Fruit fly (Drosophila melanogaster): Measurements from ENCODE around the gene mRpS22.
A peak's percentile ranks its signal among the peaks of the same experiment; 100 is the strongest.

mRpS22 gene

DNA sequence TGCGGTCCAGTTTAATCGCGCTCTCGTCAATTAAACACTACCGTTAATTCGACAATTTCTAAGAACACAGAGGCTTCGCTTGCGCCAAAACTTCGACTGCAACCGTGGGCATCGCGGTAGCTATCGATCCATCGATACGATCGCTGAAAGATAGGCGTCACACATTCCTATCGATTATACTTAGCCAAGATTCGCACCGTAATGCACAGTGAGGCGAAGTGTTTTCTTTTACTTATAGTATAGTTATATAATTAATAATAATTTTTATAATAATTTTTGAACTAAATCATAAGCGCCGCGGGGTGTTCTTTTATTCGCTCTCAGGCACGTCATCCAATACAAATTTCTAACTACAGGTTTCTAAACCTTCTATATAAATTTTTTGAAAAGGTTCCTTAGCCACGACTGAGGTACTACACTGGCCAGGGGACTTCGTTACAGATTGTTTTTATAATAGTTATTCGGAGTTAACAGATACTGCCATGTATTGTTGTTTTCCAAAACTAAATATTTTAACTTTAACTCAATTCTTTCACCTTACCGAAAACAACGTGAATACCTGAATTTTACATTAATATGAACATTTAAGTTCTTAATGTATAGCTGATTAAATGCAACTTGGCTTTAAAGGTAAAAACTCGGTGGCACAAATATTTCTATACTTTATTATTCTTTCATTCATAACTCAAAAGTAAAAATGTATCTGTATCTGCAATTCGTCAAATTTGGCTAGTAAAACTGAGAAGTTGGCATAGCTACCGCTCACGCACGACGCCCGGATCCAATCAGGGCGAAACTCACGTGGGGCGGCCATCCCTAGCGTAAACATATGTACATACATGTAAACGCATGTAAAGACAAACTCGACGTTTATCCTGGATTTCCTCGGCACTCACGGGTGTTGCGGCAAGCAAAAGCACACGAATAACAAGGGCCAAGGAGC is 21.3 kb downstream of the mRpS22 start, which contains the start of the genes NSD and BOD1 (continued):
- no peak for TF ChIP-seq ERR (GFP tag; optimal IDR thresholded peaks at IDR 0.05)
- TF ChIP-seq CG12219 (GFP tag; optimal IDR thresholded peaks at IDR 0.05) = no peak
- peak; percentile 96 for TF ChIP-seq hb (GFP tag; IDR thresholded peaks at IDR 0.05; ENCODE audit: partially characterized antibody)
- no peak for TF ChIP-seq D19A (tag; optimal IDR thresholded peaks at IDR 0.05)
- TF ChIP-seq MESR4 (GFP tag; optimal IDR thresholded peaks at IDR 0.05) = peak; percentile 72
- TF ChIP-seq Oaz (GFP tag; IDR thresholded peaks at IDR 0.05) = peak; percentile 17; the same call in 1 of the 2 replicates
- TF ChIP-seq wor (GFP tag; IDR thresholded peaks at IDR 0.05) = peak; percentile 27; the same call in 1 of the 2 replicates
- TF ChIP-seq Fer1 (GFP tag; optimal IDR thresholded peaks at IDR 0.05) = peak; percentile 1
- no peak for TF ChIP-seq D (optimal IDR thresholded peaks at IDR 0.05)
- no peak for TF ChIP-seq D (GFP tag; optimal IDR thresholded peaks at IDR 0.05)
- TF ChIP-seq TFAM (GFP tag; optimal IDR thresholded peaks at IDR 0.05) = no peak
- TF ChIP-seq CG14965 (GFP tag; optimal IDR thresholded peaks at IDR 0.05; ENCODE audit: borderline replicate concordance) = no peak
- TF ChIP-seq Drgx (GFP tag; IDR thresholded peaks at IDR 0.05) = peak; percentile 34; the same call in 1 of the 2 replicates
- TF ChIP-seq ase (GFP tag; IDR thresholded peaks at IDR 0.05) = peak; percentile 74
- peak; percentile 95 for TF ChIP-seq mld (GFP tag; IDR thresholded peaks at IDR 0.05; ENCODE audit: partially characterized antibody)
- TF ChIP-seq CG32767 (GFP tag; IDR thresholded peaks at IDR 0.05) = no peak
- no peak for TF ChIP-seq Mes4 (GFP tag; optimal IDR thresholded peaks at IDR 0.05)
- TF ChIP-seq lov (optimal IDR thresholded peaks at IDR 0.05) = no peak
- TF ChIP-seq lov (GFP tag; IDR thresholded peaks at IDR 0.05) = peak; percentile 47; the same call in 1 of the 3 replicates
- peak; percentile 27 for TF ChIP-seq CG30020 (tag; optimal IDR thresholded peaks at IDR 0.05)
- TF ChIP-seq Oli (tag; optimal IDR thresholded peaks at IDR 0.05) = peak; percentile 58
- peak; percentile 45; the same call in 2 of the 3 replicates for TF ChIP-seq B-H1 (GFP tag; IDR thresholded peaks at IDR 0.05)
- peak; percentile 50; the same call in 1 of the 3 replicates for TF ChIP-seq CG3726 (GFP tag; IDR thresholded peaks at IDR 0.05)
- TF ChIP-seq prd (optimal IDR thresholded peaks at IDR 0.05) = no peak
- TF ChIP-seq prd (GFP tag; IDR thresholded peaks at IDR 0.05) = peak; percentile 78
- no peak for TF ChIP-seq jing (GFP tag; optimal IDR thresholded peaks at IDR 0.05)
- TF ChIP-seq CG14441 (GFP tag; IDR thresholded peaks at IDR 0.05) = peak; percentile 69
- TF ChIP-seq lab (GFP tag; optimal IDR thresholded peaks at IDR 0.05) = peak; percentile 42
- no peak for TF ChIP-seq Atf-2 (GFP tag; optimal IDR thresholded peaks at IDR 0.05)
- no peak for TF ChIP-seq NK7.1 (GFP tag; optimal IDR thresholded peaks at IDR 0.05)
- peak; percentile 71 for TF ChIP-seq CG13775 (GFP tag; optimal IDR thresholded peaks at IDR 0.05)
- no peak for TF ChIP-seq Trl (optimal IDR thresholded peaks at IDR 0.05)
- TF ChIP-seq Trl (GFP tag; optimal IDR thresholded peaks at IDR 0.05) = no peak
- TF ChIP-seq trem (tag; optimal IDR thresholded peaks at IDR 0.05) = peak; percentile 95
- peak; percentile 19 for TF ChIP-seq HmgD (GFP tag; optimal IDR thresholded peaks at IDR 0.05)

DNA sequence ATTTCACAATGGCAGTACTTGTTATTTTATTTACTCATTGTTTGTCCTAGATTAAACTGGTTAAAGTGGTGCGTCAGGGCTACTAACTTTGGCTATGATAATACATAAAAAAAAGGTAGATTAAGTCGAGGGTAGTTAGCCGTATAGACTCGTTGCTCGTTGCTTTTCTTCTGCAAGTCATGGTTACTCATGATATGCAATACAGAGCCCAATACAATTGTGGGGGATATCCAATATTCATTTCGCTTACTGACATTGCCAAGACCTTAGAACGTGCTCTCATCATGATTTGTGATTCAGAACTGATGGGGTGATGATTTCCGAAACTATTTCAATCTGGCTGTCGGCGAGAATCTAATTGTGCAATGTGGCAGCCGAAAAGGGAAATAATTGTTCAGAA is 28.7 kb downstream of the mRpS22 start:
- peak; percentile 23 for TF ChIP-seq sens (GFP tag)
- TF ChIP-seq fd64A (GFP tag; optimal IDR thresholded peaks at IDR 0.05) = no peak

dm6 chr3R:27946555-27947204 is 30.0 kb downstream of the mRpS22 start:
- no peak for TF ChIP-seq Dll (GFP tag; IDR thresholded peaks at IDR 0.05; ENCODE audit: partially characterized antibody)
- TF ChIP-seq CG10654 (GFP tag; optimal IDR thresholded peaks at IDR 0.05) = no peak
- TF ChIP-seq stc (GFP tag; IDR thresholded peaks at IDR 0.05) = no peak
- peak; percentile 30 for TF ChIP-seq CG14710 (tag; optimal IDR thresholded peaks at IDR 0.05)
- TF ChIP-seq kay (GFP tag; optimal IDR thresholded peaks at IDR 0.05) = no peak
- no peak for TF ChIP-seq sisA (GFP tag; IDR thresholded peaks at IDR 0.05)
- TF ChIP-seq CG10431 (GFP tag; optimal IDR thresholded peaks at IDR 0.05) = peak; percentile 49
- peak; percentile 57 for TF ChIP-seq wek (GFP tag; optimal IDR thresholded peaks at IDR 0.05)
- peak; percentile 67 for TF ChIP-seq sd (tag; optimal IDR thresholded peaks at IDR 0.05)
- peak; percentile 1 for TF ChIP-seq CoRest (tag; optimal IDR thresholded peaks at IDR 0.05)
- peak in 1 of 2 experiments; percentile 48 for TF ChIP-seq tll (GFP tag; optimal IDR thresholded peaks at IDR 0.05)
- TF ChIP-seq dmrt11E (tag; optimal IDR thresholded peaks at IDR 0.05) = peak; percentile 8

All from whole organism, embryonic.